Fruit fly (Drosophila melanogaster) whole organism, embryonic: ENCODE measurements around the gene CG32299.
A peak's percentile ranks its signal among the peaks of the same experiment; 100 is the strongest.

Experiments used
- Asciz ChIP-seq: fragments of 200-800 bp; sonication (Bioruptor generic); optimal IDR thresholded peaks from 2 replicates; lab custom pipeline; 2017; ENCODE audit warnings: missing biosample characterization, mild to moderate bottlenecking, missing genetic modification characterization, missing genetic modification reagents
- BEAF-32 ChIP-seq: fragments of 200-800 bp; sonication (Bioruptor generic); optimal IDR thresholded peaks from 3 replicates; lab custom pipeline; 2017; ENCODE audit warnings: missing biosample characterization, missing genetic modification characterization, mild to moderate bottlenecking, moderate library complexity, missing genetic modification reagents
- CG10267 ChIP-seq: fragments of 200-800 bp; sonication (Bioruptor generic); optimal IDR thresholded peaks from 2 replicates; lab custom pipeline; 2018; ENCODE audit warnings: missing biosample characterization, mild to moderate bottlenecking, missing genetic modification characterization, moderate library complexity
- CG10543 ChIP-seq: fragments of 200-800 bp; sonication (Bioruptor generic); optimal IDR thresholded peaks from 3 replicates; lab custom pipeline; 2017; ENCODE audit warnings: missing biosample characterization, mild to moderate bottlenecking, missing genetic modification characterization, moderate library complexity
- CG11398 ChIP-seq: fragments of 200-800 bp; sonication (Bioruptor generic); optimal IDR thresholded peaks from 2 replicates; lab custom pipeline; 2016; ENCODE audit warnings: missing biosample characterization, missing genetic modification characterization
- CG12071 ChIP-seq: fragments of 200-800 bp; sonication (Bioruptor generic); optimal IDR thresholded peaks from 3 replicates; lab custom pipeline; 2018; ENCODE audit warnings: missing biosample characterization, mild to moderate bottlenecking, missing genetic modification characterization
- CG14710 ChIP-seq: fragments of 200-800 bp; sonication (Bioruptor generic); optimal IDR thresholded peaks from 3 replicates; lab custom pipeline; 2019; ENCODE audit warnings: missing biosample characterization, mild to moderate bottlenecking, missing genetic modification characterization, moderate library complexity
- CG14860 ChIP-seq: fragments of 200-800 bp; sonication (Bioruptor generic); IDR thresholded peaks from 3 replicates; pipeline ENCODE4 v1.3.6; 2022; ENCODE audit warnings: missing biosample characterization, missing genetic modification characterization; ENCODE audit not compliant: partially characterized antibody
- CG17829 ChIP-seq: fragments of 200-800 bp; optimal IDR thresholded peaks from 2 replicates; lab custom pipeline; 2019; ENCODE audit warnings: missing biosample characterization, mild to moderate bottlenecking, missing genetic modification characterization, moderate library complexity
- CG2889 ChIP-seq: fragments of 200-800 bp; sonication (Bioruptor generic); IDR thresholded peaks from 3 replicates; pipeline ENCODE4 v1.3.6; 2022; ENCODE audit warnings: missing biosample characterization, missing genetic modification characterization
- CG3847 ChIP-seq: fragments of 200-800 bp; sonication (Bioruptor generic); IDR thresholded peaks from 2 replicates; pipeline ENCODE4 v1.3.6; 2022; ENCODE audit warnings: missing biosample characterization, missing genetic modification characterization
- CG3995 ChIP-seq: fragments of 200-800 bp; sonication (Bioruptor generic); optimal IDR thresholded peaks from 3 replicates; lab custom pipeline; 2016; ENCODE audit warnings: missing biosample characterization, missing genetic modification characterization
- CG4820 ChIP-seq: fragments of 200-800 bp; sonication (Bioruptor generic); optimal IDR thresholded peaks from 3 replicates; lab custom pipeline; 2016; ENCODE audit warnings: missing biosample characterization, missing genetic modification characterization
- CG6683 ChIP-seq: fragments of 200-800 bp; sonication (Bioruptor generic); optimal IDR thresholded peaks from 2 replicates; lab custom pipeline; 2017; ENCODE audit warnings: missing biosample characterization, mild to moderate bottlenecking, missing genetic modification characterization, missing genetic modification reagents
- CG7271 ChIP-seq: fragments of 200-800 bp; sonication (Bioruptor generic); optimal IDR thresholded peaks from 2 replicates; lab custom pipeline; 2018; ENCODE audit warnings: missing biosample characterization, mild to moderate bottlenecking, missing genetic modification characterization, moderate library complexity
- Deaf1 ChIP-seq: fragments of 200-800 bp; optimal IDR thresholded peaks from 3 replicates; lab custom pipeline; 2019; ENCODE audit warnings: missing biosample characterization, mild to moderate bottlenecking, missing genetic modification characterization, moderate library complexity
- ERR ChIP-seq: fragments of 200-800 bp; sonication (Bioruptor generic); optimal IDR thresholded peaks from 2 replicates; lab custom pipeline; 2016; ENCODE audit warnings: missing biosample characterization, missing genetic modification characterization
- Ets65A ChIP-seq: fragments of 200-800 bp; sonication (Bioruptor generic); peaks from one replicate; lab custom pipeline; 2016; ENCODE audit warnings: missing biosample characterization, missing genetic modification characterization
- HLH3B ChIP-seq: fragments of 200-800 bp; sonication (Bioruptor generic); IDR thresholded peaks from 2 replicates; pipeline ENCODE4 v1.3.6; 2022; ENCODE audit warnings: missing biosample characterization, missing genetic modification characterization
- Hmx ChIP-seq: fragments of 200-800 bp; sonication (Bioruptor generic); optimal IDR thresholded peaks from 2 replicates; lab custom pipeline; 2016; ENCODE audit warnings: missing biosample characterization, missing genetic modification characterization
- Hr3 ChIP-seq: fragments of 200-800 bp; sonication (Bioruptor generic); optimal IDR thresholded peaks from 3 replicates; lab custom pipeline; 2016; ENCODE audit warnings: missing biosample characterization, missing genetic modification characterization
- Hsf ChIP-seq: fragments of 200-800 bp; sonication (Bioruptor generic); optimal IDR thresholded peaks from 3 replicates; lab custom pipeline; 2016; ENCODE audit warnings: missing biosample characterization, missing genetic modification characterization
- Kr ChIP-seq: fragments of 200-800 bp; sonication (Bioruptor generic); optimal IDR thresholded peaks from 2 replicates; lab custom pipeline; 2017; ENCODE audit warnings: missing biosample characterization, mild to moderate bottlenecking, missing genetic modification characterization
- Mad ChIP-seq: fragments of 200-800 bp; sonication (Bioruptor generic); optimal IDR thresholded peaks from 2 replicates; lab custom pipeline; 2016; ENCODE audit warnings: missing biosample characterization, missing genetic modification characterization
- Pdp1 ChIP-seq, 2 experiments: fragments of 200-800 bp; sonication (Bioruptor generic); optimal IDR thresholded peaks; 3 replicates each; lab custom pipeline; 2016; ENCODE audit warnings: missing biosample characterization in 2 of 2, missing genetic modification characterization in 2 of 2, mild to moderate bottlenecking in 1 of 2, moderate library complexity in 1 of 2
- Ptx1 ChIP-seq: fragments of 200-800 bp; sonication (Bioruptor generic); IDR thresholded peaks from 2 replicates; pipeline ENCODE4 v1.3.6; 2022; ENCODE audit warnings: missing biosample characterization, missing genetic modification characterization
- Taf1 ChIP-seq: fragments of 200-800 bp; sonication (Bioruptor generic); IDR thresholded peaks from 2 replicates; pipeline ENCODE4 v1.3.6; 2022; ENCODE audit warnings: missing biosample characterization, missing genetic modification characterization
- Trl ChIP-seq, 3 experiments: fragments of >200 bp in 2 of 3; fragments of 200-800 bp in 1 of 3; sonication (Bioruptor generic) in 1 of 3; optimal IDR thresholded peaks; 2 replicates in 1 of 3; 3 replicates in 2 of 3; lab custom pipeline; 2016 to 2017; ENCODE audit warnings: missing biosample characterization in 1 of 3, missing genetic modification characterization in 1 of 3
- bowl ChIP-seq: fragments of 200-800 bp; sonication (Bioruptor generic); IDR thresholded peaks from 2 replicates; pipeline ENCODE4 v1.3.6; 2022; ENCODE audit warnings: missing biosample characterization, missing genetic modification characterization
- br ChIP-seq: fragments of >200 bp; optimal IDR thresholded peaks from 2 replicates; lab custom pipeline; 2017
- crc ChIP-seq: fragments of 200-800 bp; sonication (Bioruptor generic); optimal IDR thresholded peaks from 2 replicates; lab custom pipeline; 2016; ENCODE audit warnings: missing biosample characterization, missing genetic modification characterization
- croc ChIP-seq: fragments of 200-800 bp; sonication (Bioruptor generic); conservative IDR thresholded peaks from 3 replicates; pipeline ENCODE4 v1.3.6; 2022; ENCODE audit warnings: missing biosample characterization, missing genetic modification characterization
- dan ChIP-seq: fragments of 200-800 bp; sonication (Bioruptor generic); IDR thresholded peaks from 2 replicates; pipeline ENCODE4 v1.3.6; 2022; ENCODE audit warnings: missing biosample characterization, missing genetic modification characterization
- dimm ChIP-seq: fragments of 200-800 bp; sonication (Bioruptor generic); IDR thresholded peaks from 2 replicates; pipeline ENCODE4 v1.3.6; 2022; ENCODE audit warnings: missing biosample characterization, missing genetic modification characterization
- dm ChIP-seq: fragments of 200-800 bp; sonication (Bioruptor generic); optimal IDR thresholded peaks from 3 replicates; lab custom pipeline; 2016; ENCODE audit warnings: missing biosample characterization, missing genetic modification characterization
- dysf ChIP-seq: fragments of 200-800 bp; sonication (Bioruptor generic); IDR thresholded peaks from 3 replicates; pipeline ENCODE4 v1.3.6; 2022; ENCODE audit warnings: missing biosample characterization, missing genetic modification characterization
- esg ChIP-seq: fragments of 200-800 bp; sonication (Bioruptor generic); conservative IDR thresholded peaks from 2 replicates; pipeline ENCODE4 v1.3.6; 2022; ENCODE audit warnings: missing biosample characterization, missing genetic modification characterization
- ewg ChIP-seq: fragments of 200-800 bp; sonication (Bioruptor generic); optimal IDR thresholded peaks from 3 replicates; lab custom pipeline; 2017; ENCODE audit warnings: mild to moderate bottlenecking, missing biosample characterization, missing genetic modification reagents, missing genetic modification characterization
- ftz-f1 ChIP-seq: fragments of 200-800 bp; sonication (Bioruptor generic); optimal IDR thresholded peaks from 2 replicates; lab custom pipeline; 2016; ENCODE audit warnings: missing biosample characterization, missing genetic modification characterization
- gcm ChIP-seq: fragments of 200-800 bp; sonication (Bioruptor generic); optimal IDR thresholded peaks from 2 replicates; lab custom pipeline; 2019; ENCODE audit warnings: missing biosample characterization, mild to moderate bottlenecking, missing genetic modification characterization, moderate library complexity
- gem ChIP-seq: fragments of 200-800 bp; sonication (Bioruptor generic); optimal IDR thresholded peaks from 2 replicates; lab custom pipeline; 2019; ENCODE audit warnings: missing biosample characterization, mild to moderate bottlenecking, missing genetic modification characterization, moderate library complexity
- knrl ChIP-seq: fragments of 200-800 bp; sonication (Bioruptor generic); IDR thresholded peaks from 3 replicates; pipeline ENCODE4 v1.3.6; 2022; ENCODE audit warnings: missing biosample characterization, missing genetic modification characterization; ENCODE audit not compliant: partially characterized antibody
- nau ChIP-seq: fragments of 200-800 bp; sonication (Bioruptor generic); optimal IDR thresholded peaks from 3 replicates; lab custom pipeline; 2017; ENCODE audit warnings: missing biosample characterization, mild to moderate bottlenecking, missing genetic modification characterization, missing genetic modification reagents
- nmo ChIP-seq: fragments of 200-800 bp; sonication (Bioruptor generic); optimal IDR thresholded peaks from 2 replicates; lab custom pipeline; 2018; ENCODE audit warnings: missing biosample characterization, mild to moderate bottlenecking, missing genetic modification characterization, moderate library complexity
- salm ChIP-seq: fragments of 200-800 bp; sonication (Bioruptor generic); optimal IDR thresholded peaks from 2 replicates; lab custom pipeline; 2018; ENCODE audit warnings: missing biosample characterization, mild to moderate bottlenecking, missing genetic modification characterization
- sens ChIP-seq: fragments of 200-800 bp; sonication (Bioruptor generic); peaks from one replicate; lab custom pipeline; 2016; ENCODE audit warnings: missing biosample characterization, missing genetic modification characterization
- sim ChIP-seq: fragments of 200-800 bp; sonication (Bioruptor generic); IDR thresholded peaks from 2 replicates; pipeline ENCODE4 v1.3.6; 2022; ENCODE audit warnings: missing biosample characterization, missing genetic modification characterization
- slou ChIP-seq: fragments of 200-800 bp; sonication (Bioruptor generic); optimal IDR thresholded peaks from 3 replicates; lab custom pipeline; 2016; ENCODE audit warnings: missing biosample characterization, missing genetic modification characterization
- sna ChIP-seq: fragments of 200-800 bp; sonication (Bioruptor generic); IDR thresholded peaks from 2 replicates; pipeline ENCODE4 v1.3.6; 2022; ENCODE audit warnings: missing biosample characterization, missing genetic modification characterization; ENCODE audit not compliant: partially characterized antibody
- zen2 ChIP-seq: fragments of 200-800 bp; sonication (Bioruptor generic); IDR thresholded peaks from 3 replicates; pipeline ENCODE4 v1.3.6; 2022; ENCODE audit warnings: missing biosample characterization, missing genetic modification characterization; ENCODE audit not compliant: partially characterized antibody

The CG32299 gene

dm6 chr3L:2373421-2374043 lies 17.3 kb downstream of the CG32299 start, which contains the start of the genes mRpL23 and CG9004:
Gene mRpL23 (minus strand): TSS chr3L:2373704.
Gene CG9004 (plus strand): TSS chr3L:2373728.
- peak; percentile 47 for TF ChIP-seq BEAF-32 (GFP tag; lab: Kevin White, UChicago)
- peak; percentile 100 for TF ChIP-seq CG3847 (GFP tag; lab: Robert Waterston, UW)
- peak; percentile 97 for TF ChIP-seq CG6683 (GFP tag; lab: Kevin White, UChicago)
- peak; percentile 100 for TF ChIP-seq nmo (GFP tag; lab: Kevin White, UChicago)
- peak; percentile 100 for TF ChIP-seq dysf (GFP tag; lab: Robert Waterston, UW)
- peak; percentile 98 for TF ChIP-seq salm (tag; lab: Kevin White, UChicago)
- peak; percentile 99 for TF ChIP-seq Taf1 (GFP tag; lab: Robert Waterston, UW)
- peak; percentile 100 for TF ChIP-seq Ptx1
- peak; percentile 100 for TF ChIP-seq CG2889 (GFP tag; lab: Robert Waterston, UW)
- peak; percentile 97 for TF ChIP-seq Asciz (GFP tag; lab: Kevin White, UChicago)
- peak; percentile 100 for TF ChIP-seq CG10267 (tag; lab: Kevin White, UChicago)
- TF ChIP-seq CG17829 (tag; lab: Kevin White, UChicago), result peak; percentile 99
- TF ChIP-seq CG7271 (tag; lab: Kevin White, UChicago), result peak; percentile 98
- TF ChIP-seq dimm (GFP tag; lab: Robert Waterston, UW), result peak; percentile 99
- peak; percentile 34; the same call in 1 of the 3 replicates for TF ChIP-seq knrl (GFP tag; lab: Robert Waterston, UW)
- TF ChIP-seq Deaf1 (tag; lab: Kevin White, UChicago), result peak; percentile 86
- peak; percentile 96 for TF ChIP-seq CG11398 (GFP tag; lab: Kevin White, UChicago)
- TF ChIP-seq gcm (GFP tag; lab: Kevin White, UChicago), result peak; percentile 98
- TF ChIP-seq ftz-f1 (GFP tag; lab: Kevin White, UChicago), result peak; percentile 95
- no peak for TF ChIP-seq br (lab: Kevin White, UChicago)
- peak; percentile 100 for TF ChIP-seq sens (GFP tag; lab: Kevin White, UChicago)
- TF ChIP-seq nau, result peak; percentile 97
- TF ChIP-seq slou (GFP tag; lab: Kevin White, UChicago), result peak; percentile 99
- peak; percentile 89 for TF ChIP-seq CG3995
- TF ChIP-seq crc (GFP tag; lab: Kevin White, UChicago), result peak; percentile 97
- TF ChIP-seq ERR (GFP tag; lab: Kevin White, UChicago), result peak; percentile 96
- peak; percentile 99 for TF ChIP-seq Hr3 (GFP tag; lab: Kevin White, UChicago)
- peak; percentile 97 for TF ChIP-seq Hmx (GFP tag; lab: Kevin White, UChicago)
- TF ChIP-seq esg (GFP tag; lab: Robert Waterston, UW), result peak; percentile 100
- TF ChIP-seq bowl (GFP tag; lab: Robert Waterston, UW), result peak; percentile 99
- TF ChIP-seq Hsf (GFP tag; lab: Kevin White, UChicago), result peak; percentile 100
- peak; percentile 98 to 99 for TF ChIP-seq Pdp1 (GFP tag; optimal IDR thresholded peaks at IDR 0.05; lab: Kevin White, UChicago)
- TF ChIP-seq dm (GFP tag; lab: Kevin White, UChicago), result peak; percentile 98
- peak; percentile 98 for TF ChIP-seq ewg (GFP tag; lab: Kevin White, UChicago)
- TF ChIP-seq CG14860 (GFP tag; lab: Robert Waterston, UW), result no peak
- TF ChIP-seq HLH3B (GFP tag; lab: Robert Waterston, UW), result peak; percentile 100
- peak; percentile 99 for TF ChIP-seq CG14710 (tag; lab: Kevin White, UChicago)
- TF ChIP-seq CG10543 (GFP tag; lab: Kevin White, UChicago), result peak; percentile 97
- TF ChIP-seq Mad (GFP tag; lab: Kevin White, UChicago), result peak; percentile 99
- TF ChIP-seq zen2 (GFP tag; lab: Robert Waterston, UW), result no peak
- peak; percentile 44 for TF ChIP-seq Kr
- peak; percentile 100 for TF ChIP-seq Ets65A (GFP tag; lab: Kevin White, UChicago)
- peak; percentile 99 for TF ChIP-seq croc
- TF ChIP-seq dan (GFP tag; lab: Robert Waterston, UW), result peak; percentile 98
- peak; percentile 99 for TF ChIP-seq CG4820 (GFP tag; lab: Kevin White, UChicago)
- TF ChIP-seq sna (GFP tag; lab: Robert Waterston, UW), result peak; percentile 30; the same call in 1 of the 2 replicates
- peak; percentile 98 for TF ChIP-seq sim
- peak; percentile 100 for TF ChIP-seq gem (tag; lab: Kevin White, UChicago)
- no peak for TF ChIP-seq Trl (optimal IDR thresholded peaks at IDR 0.05; lab: Kevin White, UChicago)
- peak; percentile 99 for TF ChIP-seq Trl (GFP tag; optimal IDR thresholded peaks at IDR 0.05; lab: Kevin White, UChicago)
- TF ChIP-seq CG12071 (GFP tag; lab: Kevin White, UChicago), result peak; percentile 97
